Fruit fly (Drosophila melanogaster) Kc167 (cell line): Measurements from ENCODE around the gene CG15399.

Source experiments
- Myc ChIP-seq: fragments of >200 bp; optimal IDR thresholded peaks from 2 replicates; lab custom pipeline; 2017; ENCODE audit warnings: missing external identifiers
- h ChIP-seq: fragments of >200 bp; optimal IDR thresholded peaks from 3 replicates; lab custom pipeline; 2018; ENCODE audit warnings: missing external identifiers
- insv ChIP-seq: fragments of >200 bp; optimal IDR thresholded peaks from 3 replicates; lab custom pipeline; 2018; ENCODE audit warnings: missing external identifiers
- psq ChIP-seq: fragments of >200 bp; optimal IDR thresholded peaks from 2 replicates; lab custom pipeline; 2017; ENCODE audit warnings: missing external identifiers
- ttk ChIP-seq: sonication (Bioruptor generic); optimal IDR thresholded peaks from 2 replicates; lab custom pipeline; 2017; ENCODE audit warnings: missing external identifiers

- TF ChIP-seq ttk (lab: Kevin White, UChicago) (no peak), insv (no peak), h (lab: Kevin White, UChicago) (no peak), Myc (lab: Kevin White, UChicago) (no peak), psq (lab: Kevin White, UChicago) (no peak)
Observed at dm6 chr2L:2797186-2797585, 25.6 kb upstream of the CG15399 start.
